Worm (Caenorhabditis elegans) whole organism, late embryonic: ENCODE results near the gene F54D10.9.

ENCODE experiments used
- mec-3 ChIP-seq: sonication (generic microtip); optimal IDR thresholded peaks from 2 replicates; lab custom pipeline; 2016; ENCODE audit warnings: borderline replicate concordance, missing genetic modification characterization, missing compliant biosample characterization
- pha-4 ChIP-seq: fragments of 150-350 bp; optimal IDR thresholded peaks from 2 replicates; lab custom pipeline; 2018; ENCODE audit warnings: missing biosample characterization, missing genetic modification reagents, missing genetic modification characterization
- pros-1 ChIP-seq: fragments of 150-350 bp; optimal IDR thresholded peaks from 2 replicates; lab custom pipeline; 2014; ENCODE audit warnings: missing biosample characterization, missing genetic modification reagents, missing genetic modification characterization
- sox-2 ChIP-seq: fragments of 200-800 bp; sonication (Bioruptor generic); IDR thresholded peaks from 2 replicates; pipeline ENCODE4 v1.3.6; 2022; ENCODE audit warnings: missing genetic modification reagents, missing genetic modification characterization, missing compliant biosample characterization
- tbx-2 ChIP-seq: sonication (generic microtip); optimal IDR thresholded peaks from 2 replicates; lab custom pipeline; 2016; ENCODE audit warnings: missing genetic modification characterization, missing compliant biosample characterization
- unc-55 ChIP-seq: sonication (generic microtip); optimal IDR thresholded peaks from 2 replicates; lab custom pipeline; 2017; ENCODE audit warnings: missing biosample characterization, missing genetic modification reagents, missing genetic modification characterization

ce11 chrII:3864652-3865051, 32.4 kb upstream of the F54D10.9 start, which contains the start of gene nhr-261:
- TF ChIP-seq mec-3 (no peak), tbx-2 (tag; lab: Kevin White, UChicago) (no peak), unc-55 (GFP tag; lab: Kevin White, UChicago) (no peak), pros-1 (tag; lab: Kevin White, UChicago) (no peak), pha-4 (tag; lab: Kevin White, UChicago) (no peak), sox-2 (GFP tag; lab: Robert Waterston, UW) (no peak)
